Worm (Caenorhabditis elegans): ENCODE measurements around the gene srh-272.

srh-272 gene

DNA sequence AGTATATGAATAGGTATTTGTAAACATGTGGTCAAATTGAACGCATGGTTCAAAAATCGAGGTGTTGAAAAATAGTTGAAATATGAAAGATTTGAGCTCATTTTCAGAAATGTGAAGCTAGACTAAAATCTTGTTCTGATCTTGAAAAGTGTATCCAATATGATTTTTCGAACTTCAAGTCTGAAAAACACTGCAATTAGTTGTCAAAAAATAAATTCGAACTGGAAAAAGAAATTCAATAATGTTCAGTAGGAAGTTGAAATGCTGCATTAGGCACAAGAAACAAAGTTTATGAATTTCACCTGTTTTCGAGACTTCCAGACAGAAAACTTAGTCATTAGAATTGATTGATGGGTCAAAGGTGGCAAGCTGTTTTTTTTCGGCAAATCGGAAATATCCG lies 1.6 kb upstream of the srh-272 start, which contains the start of gene srh-270:
Gene srh-270 (minus strand): TSS at position 101 of the 400 bp plus-strand sequence.
- no peak for TF ChIP-seq nhr-77 (tag; optimal IDR thresholded peaks at IDR 0.05)
- no peak for TF ChIP-seq unc-39 (tag; optimal IDR thresholded peaks at IDR 0.05)
- TF ChIP-seq mml-1 (tag; optimal IDR thresholded peaks at IDR 0.05): no peak

DNA sequence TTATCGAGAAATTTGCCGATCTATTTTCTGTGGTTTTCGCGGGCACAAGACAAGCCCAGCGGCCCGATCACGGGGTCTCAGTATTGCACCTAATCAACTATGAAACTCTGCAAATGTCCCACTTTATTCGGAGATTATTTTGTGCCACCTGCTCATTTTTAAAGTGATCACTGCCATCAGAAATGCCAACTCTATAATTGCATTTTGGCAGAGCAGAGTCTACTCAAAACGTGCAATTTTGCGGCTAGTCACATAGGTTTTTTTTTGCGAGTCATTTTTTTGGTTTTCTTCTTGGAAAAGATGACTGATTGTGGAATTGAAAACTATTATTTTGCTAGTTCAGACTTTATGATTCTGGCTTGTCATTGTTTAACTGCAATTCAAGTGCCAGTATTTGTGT lies 1.8 kb downstream of the srh-272 start, which contains the start of gene srh-240:
Gene srh-240 (plus strand): TSS at position 301 of the 400 bp plus-strand sequence.
- no peak for TF ChIP-seq ceh-28 (tag; optimal IDR thresholded peaks at IDR 0.05)
- no peak for TF ChIP-seq ceh-9 (tag; optimal IDR thresholded peaks at IDR 0.05)
- TF ChIP-seq daf-12 (tag; optimal IDR thresholded peaks at IDR 0.05): no peak
- no peak for TF ChIP-seq nhr-23 (tag; optimal IDR thresholded peaks at IDR 0.05)

DNA sequence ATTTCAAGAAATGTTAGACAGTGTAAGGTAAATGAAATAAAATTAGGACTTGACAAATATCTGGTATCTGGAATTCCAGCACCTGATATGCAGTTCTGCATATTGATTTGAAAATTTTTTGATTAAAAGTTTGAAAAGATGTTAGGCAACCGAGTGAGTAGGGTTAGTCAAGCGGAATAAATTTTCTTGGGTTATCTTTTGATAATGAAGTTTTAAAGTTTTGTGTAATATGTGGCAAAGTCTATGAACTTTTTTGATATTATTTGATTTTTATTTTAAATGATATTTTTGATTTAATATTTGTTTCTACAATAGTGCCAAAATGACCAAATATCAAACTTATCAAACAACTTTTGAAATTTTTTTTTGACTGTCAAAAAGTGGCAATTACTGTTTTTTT lies 6.4 kb downstream of the srh-272 start, which contains the start of gene srh-241:
Gene srh-241 (minus strand): TSS at position 101 of the 400 bp plus-strand sequence.
- TF ChIP-seq sea-2 (GFP tag; optimal IDR thresholded peaks at IDR 0.05) (no peak), nhr-23 (tag; optimal IDR thresholded peaks at IDR 0.05) (no peak), pha-4 (tag; optimal IDR thresholded peaks at IDR 0.05) (no peak), ceh-28 (tag; optimal IDR thresholded peaks at IDR 0.05) (no peak), lin-39 (tag; optimal IDR thresholded peaks at IDR 0.05) (no peak), ceh-82 (tag; optimal IDR thresholded peaks at IDR 0.05) (no peak), pqm-1 (tag; optimal IDR thresholded peaks at IDR 0.05) (no peak)

DNA sequence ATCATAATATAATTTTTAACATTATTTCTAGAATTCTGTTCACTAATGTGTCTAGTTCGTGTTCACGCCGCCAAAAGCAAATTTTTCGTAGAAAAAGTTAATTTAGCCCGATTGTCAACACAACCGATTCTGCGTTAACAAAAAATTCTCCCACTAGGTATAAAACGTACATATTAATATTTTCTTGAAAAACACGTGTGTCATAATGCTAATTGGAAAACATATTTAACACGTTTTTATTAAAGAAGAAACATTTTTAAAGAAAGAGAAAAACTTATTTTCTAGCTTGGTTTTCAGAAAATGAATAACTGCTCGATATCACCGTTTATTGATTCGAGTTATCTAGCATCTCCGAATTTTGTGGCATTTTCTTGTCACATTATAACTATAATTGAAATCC lies 7.0 kb downstream of the srh-272 start, which contains the start of gene srh-243:
Gene srh-243 (plus strand): TSS at position 301 of the 400 bp plus-strand sequence.
- TF ChIP-seq ztf-4 (tag; optimal IDR thresholded peaks at IDR 0.05) (no peak), lin-39 (tag; optimal IDR thresholded peaks at IDR 0.05) (no peak), ZK546.5 (tag; optimal IDR thresholded peaks at IDR 0.05) (no peak), snpc-4 (tag; optimal IDR thresholded peaks at IDR 0.05) (no peak), aly-2 (tag; optimal IDR thresholded peaks at IDR 0.05) (no peak), nhr-12 (tag; optimal IDR thresholded peaks at IDR 0.05) (no peak), nhr-11 (tag; optimal IDR thresholded peaks at IDR 0.05) (no peak), nhr-25 (tag; optimal IDR thresholded peaks at IDR 0.05) (no peak), unc-62 (GFP tag; optimal IDR thresholded peaks at IDR 0.05) (no peak), elt-3 (tag; optimal IDR thresholded peaks at IDR 0.05) (no peak), nfya-1 (tag; optimal IDR thresholded peaks at IDR 0.05; ENCODE audit: insufficient read depth) (no peak), mdl-1 (tag; optimal IDR thresholded peaks at IDR 0.05) (no peak), nhr-28 (tag; optimal IDR thresholded peaks at IDR 0.05) (no peak), eor-1 (tag; optimal IDR thresholded peaks at IDR 0.05) (no peak)

DNA sequence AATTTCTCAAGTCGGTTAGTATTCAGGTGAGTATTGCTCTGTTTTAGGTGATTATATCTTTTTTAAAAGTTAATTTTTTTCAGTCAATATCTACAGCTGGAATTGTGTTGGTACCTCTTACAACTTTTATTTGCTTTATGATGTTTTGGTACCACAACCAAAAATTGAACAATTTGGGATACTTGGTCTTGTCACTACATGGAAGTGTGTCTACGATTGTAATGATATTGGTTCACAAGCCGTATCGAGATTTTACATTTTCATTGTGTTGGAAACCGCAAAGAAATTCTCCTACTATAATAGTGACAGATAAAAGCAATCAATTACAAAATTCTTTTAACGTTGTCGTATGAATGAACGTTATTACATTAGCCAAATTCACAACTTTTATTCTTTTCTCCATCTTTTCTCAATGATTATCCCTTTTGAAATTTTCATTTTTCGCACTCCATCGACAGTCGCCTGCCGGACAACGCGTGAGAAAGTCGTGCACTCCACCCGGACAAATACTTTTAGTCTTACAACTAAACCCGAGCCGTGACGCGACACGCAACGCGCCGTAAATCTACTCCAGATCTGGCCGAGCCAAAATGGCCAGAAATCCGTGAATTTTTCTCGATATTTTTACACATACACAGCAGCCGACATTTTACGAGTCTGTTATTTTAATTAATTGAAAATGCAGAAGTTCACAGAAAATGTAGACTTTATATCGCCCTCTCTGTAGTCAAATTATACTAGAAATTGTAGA lies 8.8 kb downstream of the srh-272 start:
- TF ChIP-seq ztf-4 (tag; optimal IDR thresholded peaks at IDR 0.05) (no peak), ceh-82 (tag; optimal IDR thresholded peaks at IDR 0.05) (no peak), fos-1 (tag; optimal IDR thresholded peaks at IDR 0.05) (no peak), nhr-12 (tag; optimal IDR thresholded peaks at IDR 0.05) (no peak), ZK546.5 (tag; optimal IDR thresholded peaks at IDR 0.05) (no peak)

DNA sequence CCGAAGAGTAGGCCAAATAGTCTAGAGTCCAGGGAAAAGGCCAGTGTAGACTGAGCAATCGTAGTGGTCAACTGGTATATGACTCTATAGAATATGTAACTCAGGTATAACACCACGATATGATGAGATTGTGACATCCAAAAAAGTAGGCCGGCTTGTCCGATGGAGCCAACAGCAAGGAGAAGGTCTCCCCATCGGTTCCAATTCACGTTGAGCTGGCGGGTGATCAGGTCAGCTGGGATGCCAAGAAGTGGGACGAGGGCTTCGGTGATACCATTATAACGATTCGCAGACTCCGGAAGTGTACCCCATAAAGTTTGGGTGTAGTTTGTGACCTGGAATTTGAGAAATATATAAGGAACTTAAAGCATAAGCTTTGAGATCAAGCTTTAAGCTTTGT lies 9.8 kb downstream of the srh-272 start:
- no peak for TF ChIP-seq aly-2 (tag; optimal IDR thresholded peaks at IDR 0.05)
- TF ChIP-seq nhr-67 (tag; optimal IDR thresholded peaks at IDR 0.05): no peak
- no peak for TF ChIP-seq elt-2 (tag; optimal IDR thresholded peaks at IDR 0.05)
- no peak for TF ChIP-seq ceh-82 (tag; optimal IDR thresholded peaks at IDR 0.05)
- no peak for TF ChIP-seq ceh-9 (tag; optimal IDR thresholded peaks at IDR 0.05)
- TF ChIP-seq lin-39 (tag; optimal IDR thresholded peaks at IDR 0.05): no peak
- no peak for TF ChIP-seq lsy-12 (tag; optimal IDR thresholded peaks at IDR 0.05)
- TF ChIP-seq tbx-2 (tag; optimal IDR thresholded peaks at IDR 0.05): no peak
- no peak for TF ChIP-seq ceh-28 (tag; optimal IDR thresholded peaks at IDR 0.05)
- no peak for TF ChIP-seq ama-1 (optimal IDR thresholded peaks at IDR 0.05)

Measured in whole organism, L3 larva.